Worm (Caenorhabditis elegans): ENCODE results near the gene sax-1.

ce11 chrX:3678507-3679175 lies 28.7 kb upstream of the sax-1 start, which contains the start of gene tag-52:
- TF ChIP-seq snpc-4 (tag; optimal IDR thresholded peaks at IDR 0.05) (no peak), aly-2 (tag; optimal IDR thresholded peaks at IDR 0.05) (no peak), nhr-237 (tag; optimal IDR thresholded peaks at IDR 0.05) (no peak), madf-9 (GFP tag; conservative IDR thresholded peaks at IDR 0.05) (no peak), egl-27 (tag; optimal IDR thresholded peaks at IDR 0.05) (no peak), madf-5 (GFP tag; IDR thresholded peaks at IDR 0.05) (no peak)

Data from whole organism, L4 larva.